Worm (Caenorhabditis elegans) whole organism, midembryonic: Measurements from ENCODE around the gene D1046.18.
A peak's percentile ranks its signal among the peaks of the same experiment; 100 is the strongest.

Source experiments
- T22C8.4 ChIP-seq: fragments of 200-800 bp; sonication (Bioruptor generic); IDR thresholded peaks from 2 replicates; pipeline ENCODE4 v1.3.6; 2022; ENCODE audit warnings: missing genetic modification characterization, missing compliant biosample characterization
- cog-1 ChIP-seq: sonication (generic microtip); optimal IDR thresholded peaks from 2 replicates; lab custom pipeline; 2016; ENCODE audit warnings: missing genetic modification characterization, missing compliant biosample characterization
- flt-1 ChIP-seq: fragments of 200-800 bp; sonication (Bioruptor generic); IDR thresholded peaks from 2 replicates; pipeline ENCODE4 v1.3.6; 2022; ENCODE audit warnings: missing genetic modification characterization, missing compliant biosample characterization
- klf-2 ChIP-seq: fragments of 200-800 bp; sonication (Bioruptor generic); conservative IDR thresholded peaks from 2 replicates; pipeline ENCODE4 v1.3.6; 2022; ENCODE audit warnings: missing genetic modification reagents, missing genetic modification characterization, missing compliant biosample characterization
- med-1 ChIP-seq: sonication (generic microtip); optimal IDR thresholded peaks from 2 replicates; lab custom pipeline; 2017; ENCODE audit warnings: missing genetic modification characterization, mild to moderate bottlenecking, missing compliant biosample characterization, antibody characterized with exemption, missing genetic modification reagents; ENCODE audit not compliant: insufficient read depth
- ref-1 ChIP-seq: fragments of 200-800 bp; sonication (Bioruptor generic); conservative IDR thresholded peaks from 2 replicates; pipeline ENCODE4 v1.3.6; 2022; ENCODE audit warnings: missing genetic modification reagents, missing genetic modification characterization, missing compliant biosample characterization
- tab-1 ChIP-seq: fragments of 200-800 bp; sonication (Bioruptor generic); IDR thresholded peaks from 2 replicates; pipeline ENCODE4 v1.3.6; 2022; ENCODE audit warnings: missing genetic modification characterization, missing compliant biosample characterization
- ztf-23 ChIP-seq: fragments of 200-800 bp; sonication (Bioruptor generic); IDR thresholded peaks from 2 replicates; pipeline ENCODE4 v1.3.6; 2022; ENCODE audit warnings: missing genetic modification reagents, missing genetic modification characterization, missing compliant biosample characterization
- ztf-29 ChIP-seq: fragments of 200-800 bp; sonication (Bioruptor generic); IDR thresholded peaks from 2 replicates; pipeline ENCODE4 v1.3.6; 2022; ENCODE audit warnings: missing genetic modification reagents, missing genetic modification characterization, missing compliant biosample characterization

The D1046.18 gene

DNA sequence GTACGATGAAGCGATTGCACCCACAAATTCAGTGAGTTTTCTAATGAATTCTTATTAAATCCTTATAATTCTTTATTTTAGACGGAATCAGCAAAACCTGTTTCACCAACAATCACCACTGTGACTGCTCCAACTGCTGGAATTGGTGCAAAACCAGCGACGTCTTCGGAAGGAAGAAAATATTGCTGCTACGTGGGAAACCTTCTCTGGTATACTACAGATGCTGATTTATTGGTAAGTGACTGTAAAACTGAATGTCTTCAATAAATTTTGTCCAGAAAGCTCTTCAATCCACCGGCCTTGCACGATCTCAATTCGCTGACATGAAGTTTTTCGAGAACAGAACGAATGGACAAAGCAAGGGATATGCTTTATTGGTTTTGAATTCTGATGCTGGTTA lies 3.5 kb upstream of the D1046.18 start:
- TF ChIP-seq T22C8.4 (GFP tag; lab: Robert Waterston, UW), result no peak
- TF ChIP-seq klf-2 (GFP tag; lab: Robert Waterston, UW), result no peak
- TF ChIP-seq cog-1 (tag; lab: Kevin White, UChicago), result no peak
- no peak for TF ChIP-seq flt-1 (GFP tag; lab: Robert Waterston, UW)
- no peak for TF ChIP-seq ztf-23 (GFP tag; lab: Robert Waterston, UW)
- no peak for TF ChIP-seq ztf-29 (GFP tag; lab: Robert Waterston, UW)
- no peak for TF ChIP-seq ref-1 (GFP tag; lab: Robert Waterston, UW)
- TF ChIP-seq med-1 (GFP tag; lab: Kevin White, UChicago), result no peak
- TF ChIP-seq tab-1 (GFP tag; lab: Robert Waterston, UW), result no peak

DNA sequence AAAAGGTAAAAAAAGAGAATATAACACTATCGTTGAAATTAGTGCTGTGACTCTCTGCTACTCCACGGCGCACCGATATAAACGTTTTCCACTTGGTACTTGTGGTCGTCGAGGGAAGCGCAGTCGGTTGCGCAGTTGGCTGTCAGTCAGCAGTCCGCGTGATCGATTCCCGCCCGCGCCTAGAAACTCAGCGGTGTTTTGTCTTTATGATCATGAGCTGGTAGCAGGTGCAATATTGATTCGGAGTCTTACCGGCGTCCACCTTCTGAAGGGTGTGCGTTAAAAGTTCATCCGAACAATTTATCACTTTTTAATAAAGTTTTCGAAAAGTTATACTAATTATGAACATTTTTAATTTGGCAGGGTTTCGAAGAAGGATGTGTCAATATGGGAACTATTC lies 2.9 kb upstream of the D1046.18 start:
- TF ChIP-seq med-1 (GFP tag; lab: Kevin White, UChicago), result peak; percentile 82
- peak; percentile 96 for TF ChIP-seq klf-2 (GFP tag; lab: Robert Waterston, UW)
- peak; percentile 83 for TF ChIP-seq cog-1 (tag; lab: Kevin White, UChicago)
- TF ChIP-seq ref-1 (GFP tag; lab: Robert Waterston, UW), result peak; percentile 91
- TF ChIP-seq ztf-29 (GFP tag; lab: Robert Waterston, UW), result peak; percentile 96
- peak; percentile 96 for TF ChIP-seq ztf-23 (GFP tag; lab: Robert Waterston, UW)
- TF ChIP-seq flt-1 (GFP tag; lab: Robert Waterston, UW), result peak; percentile 98
- peak; percentile 97 for TF ChIP-seq T22C8.4 (GFP tag; lab: Robert Waterston, UW)
- peak; percentile 98 for TF ChIP-seq tab-1 (GFP tag; lab: Robert Waterston, UW)

DNA sequence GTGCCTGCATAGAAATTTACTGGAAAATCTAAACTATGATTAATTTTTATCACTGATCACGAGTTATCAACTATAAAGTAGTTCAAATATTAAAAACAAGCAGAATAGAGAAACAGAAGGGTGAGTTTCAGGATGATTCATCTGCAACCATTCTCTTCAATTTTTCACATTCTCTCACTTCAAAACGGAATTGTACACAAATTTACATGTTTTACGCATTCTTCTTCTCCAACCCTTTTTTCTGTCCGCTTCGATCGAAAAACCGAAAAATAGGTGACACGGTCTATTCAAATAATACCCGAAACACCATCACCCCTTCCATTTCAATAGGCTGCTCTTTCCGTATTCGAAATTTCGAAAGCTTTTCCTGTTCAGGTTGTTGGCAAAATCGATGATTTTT lies 3.5 kb downstream of the D1046.18 start, which contains the start of gene D1046.4:
D1046.4 (plus strand) TSS at position 301 of the 400 bp plus-strand sequence.
- TF ChIP-seq tab-1 (GFP tag; lab: Robert Waterston, UW), result no peak
- TF ChIP-seq klf-2 (GFP tag; lab: Robert Waterston, UW), result no peak
- no peak for TF ChIP-seq cog-1 (tag; lab: Kevin White, UChicago)
- no peak for TF ChIP-seq T22C8.4 (GFP tag; lab: Robert Waterston, UW)
- no peak for TF ChIP-seq ztf-23 (GFP tag; lab: Robert Waterston, UW)
- no peak for TF ChIP-seq med-1 (GFP tag; lab: Kevin White, UChicago)
- TF ChIP-seq ztf-29 (GFP tag; lab: Robert Waterston, UW), result no peak
- no peak for TF ChIP-seq flt-1 (GFP tag; lab: Robert Waterston, UW)
- no peak for TF ChIP-seq ref-1 (GFP tag; lab: Robert Waterston, UW)

DNA sequence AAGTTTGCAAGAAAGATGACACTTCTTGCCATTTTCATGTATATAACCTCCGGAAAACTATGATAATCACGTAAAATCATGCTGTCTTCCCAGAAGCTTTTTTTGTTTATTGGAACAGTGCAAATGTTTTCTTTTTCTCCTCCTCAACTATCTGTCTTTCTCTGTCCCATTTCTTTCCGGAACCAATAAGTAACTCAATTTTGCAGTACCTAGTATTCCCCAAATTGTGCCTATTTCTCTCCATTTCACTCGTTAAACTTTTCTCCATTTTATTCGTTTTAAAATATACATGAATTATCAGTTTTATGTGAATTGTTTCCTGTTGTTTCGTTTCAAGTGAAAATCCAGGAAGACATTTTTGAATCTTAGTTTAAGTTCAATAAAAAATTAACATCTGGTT lies 13.4 kb downstream of the D1046.18 start:
- no peak for TF ChIP-seq med-1 (GFP tag; lab: Kevin White, UChicago)
- no peak for TF ChIP-seq flt-1 (GFP tag; lab: Robert Waterston, UW)
- TF ChIP-seq tab-1 (GFP tag; lab: Robert Waterston, UW), result no peak

DNA sequence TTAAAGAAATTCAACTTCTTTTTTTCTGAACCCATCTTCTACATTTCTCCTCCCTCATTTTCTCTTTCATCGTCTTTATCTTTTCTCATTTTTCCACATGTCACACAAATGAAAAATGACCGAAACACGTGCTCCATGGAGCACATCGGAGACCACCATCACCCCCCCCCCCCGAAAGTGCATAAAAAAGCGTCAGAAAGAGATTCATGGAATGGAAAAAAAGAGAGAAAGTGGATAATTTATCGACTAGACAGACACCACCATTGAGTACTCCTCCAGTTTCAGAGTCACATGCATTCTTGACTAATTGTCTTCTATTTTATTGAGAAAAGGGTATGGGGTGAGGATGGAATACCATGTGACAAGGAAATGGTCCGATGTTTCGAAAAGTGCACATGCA lies 17.1 kb downstream of the D1046.18 start:
- TF ChIP-seq ztf-29 (GFP tag; lab: Robert Waterston, UW) (no peak), cog-1 (tag; lab: Kevin White, UChicago) (no peak), med-1 (GFP tag; lab: Kevin White, UChicago) (no peak), klf-2 (GFP tag; lab: Robert Waterston, UW) (no peak), ztf-23 (GFP tag; lab: Robert Waterston, UW) (no peak), T22C8.4 (GFP tag; lab: Robert Waterston, UW) (no peak), ref-1 (GFP tag; lab: Robert Waterston, UW) (no peak), flt-1 (GFP tag; lab: Robert Waterston, UW) (no peak), tab-1 (GFP tag; lab: Robert Waterston, UW) (no peak)

DNA sequence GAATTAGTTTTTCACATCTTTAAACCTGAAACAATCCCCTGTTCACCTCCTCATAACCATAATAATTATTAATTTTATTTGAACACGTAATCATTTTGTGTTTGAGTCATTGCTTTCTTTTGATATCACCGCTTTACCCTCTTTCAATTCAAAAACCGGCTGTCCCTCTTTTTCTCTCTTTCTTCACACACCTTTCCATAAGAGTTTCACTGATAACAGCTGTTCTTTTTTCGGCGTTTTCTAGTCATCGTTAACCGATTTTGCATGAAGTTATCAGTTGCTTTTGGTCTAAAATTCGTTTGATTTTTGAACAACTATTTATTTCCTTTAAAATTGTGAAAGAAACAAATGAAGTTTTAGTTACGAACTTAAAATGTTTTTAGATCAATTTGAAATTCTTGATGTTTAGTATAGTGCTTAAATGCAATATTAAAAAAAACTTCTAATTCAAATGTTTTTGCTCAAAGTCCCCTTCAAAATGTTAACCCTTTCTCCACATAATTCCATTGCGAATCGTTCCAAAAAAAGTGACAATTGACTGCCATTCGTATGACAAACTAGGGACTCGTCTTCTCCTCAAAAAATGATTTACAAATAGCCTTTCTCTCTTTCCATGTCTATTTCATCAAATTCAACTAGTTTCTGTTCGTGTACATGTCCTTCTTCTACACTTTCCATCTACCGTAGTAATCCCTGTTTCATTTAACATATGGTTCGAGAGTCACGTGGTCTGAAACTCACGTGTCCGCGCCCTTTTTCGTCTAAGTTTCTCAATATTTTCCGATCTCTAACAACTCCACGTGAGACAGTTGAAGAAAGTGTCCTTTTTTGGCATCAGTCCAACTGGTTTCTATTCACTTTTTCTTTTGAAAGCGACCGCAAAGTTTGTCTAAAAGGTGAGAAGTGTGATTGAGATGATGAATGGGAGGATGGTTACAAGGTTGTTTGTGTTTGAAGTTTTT lies 19.3 kb downstream of the D1046.18 start:
- no peak for TF ChIP-seq flt-1 (GFP tag; lab: Robert Waterston, UW)
- TF ChIP-seq med-1 (GFP tag; lab: Kevin White, UChicago), result no peak
- TF ChIP-seq ztf-29 (GFP tag; lab: Robert Waterston, UW), result no peak
- TF ChIP-seq ref-1 (GFP tag; lab: Robert Waterston, UW), result no peak
- no peak for TF ChIP-seq ztf-23 (GFP tag; lab: Robert Waterston, UW)
- no peak for TF ChIP-seq cog-1 (tag; lab: Kevin White, UChicago)
- TF ChIP-seq T22C8.4 (GFP tag; lab: Robert Waterston, UW), result no peak
- no peak for TF ChIP-seq tab-1 (GFP tag; lab: Robert Waterston, UW)
- TF ChIP-seq klf-2 (GFP tag; lab: Robert Waterston, UW), result no peak

DNA sequence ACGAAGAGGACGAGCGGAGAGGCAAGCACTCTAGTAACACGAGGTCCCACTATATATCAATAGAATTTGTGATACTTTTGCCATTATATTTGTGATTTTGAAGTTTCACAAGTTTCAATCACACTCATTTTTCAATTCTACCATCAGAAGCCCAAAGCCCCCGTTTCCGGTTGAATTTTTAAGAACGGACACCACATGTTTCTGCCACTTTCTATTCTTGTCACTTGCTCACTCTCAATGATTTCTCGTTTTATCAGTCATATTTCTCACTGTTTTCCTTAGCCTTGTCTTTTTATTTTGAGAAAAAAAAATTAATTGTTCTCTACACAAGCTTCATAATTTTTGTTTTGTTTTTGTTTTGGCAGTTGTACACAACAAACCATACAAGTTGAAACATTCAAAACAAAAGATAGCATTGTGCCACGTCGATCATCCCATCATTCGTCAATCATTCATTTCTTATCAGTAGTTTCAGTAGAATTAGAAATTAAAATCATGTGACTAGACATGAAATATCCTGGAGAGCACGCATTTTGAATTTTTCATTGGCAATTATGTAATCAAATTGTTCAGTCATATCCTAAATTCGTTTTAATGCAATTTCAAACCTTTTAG lies 22.0 kb downstream of the D1046.18 start:
- TF ChIP-seq T22C8.4 (GFP tag; lab: Robert Waterston, UW) (no peak), ztf-29 (GFP tag; lab: Robert Waterston, UW) (no peak), med-1 (GFP tag; lab: Kevin White, UChicago) (no peak), ztf-23 (GFP tag; lab: Robert Waterston, UW) (no peak), klf-2 (GFP tag; lab: Robert Waterston, UW) (no peak), ref-1 (GFP tag; lab: Robert Waterston, UW) (no peak), tab-1 (GFP tag; lab: Robert Waterston, UW) (no peak), cog-1 (tag; lab: Kevin White, UChicago) (no peak), flt-1 (GFP tag; lab: Robert Waterston, UW) (no peak)

DNA sequence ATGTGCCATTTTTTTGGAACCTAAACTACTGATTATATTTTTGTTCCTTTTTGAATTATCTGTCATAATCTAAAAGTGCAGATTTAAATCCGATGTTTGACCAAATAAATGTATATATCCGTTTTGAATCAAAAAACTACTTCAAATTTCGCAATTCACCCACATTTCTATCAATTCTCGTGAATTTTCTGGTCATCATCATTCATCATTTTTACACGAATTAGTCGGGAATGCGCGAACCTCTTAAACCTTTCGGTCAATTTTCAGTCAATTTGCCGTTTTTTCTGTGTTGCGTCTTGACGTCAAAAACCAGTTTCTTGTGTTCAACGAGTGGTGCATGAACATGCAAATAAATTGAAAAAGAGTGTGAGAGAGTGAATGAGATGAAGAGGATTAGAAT lies 24.1 kb downstream of the D1046.18 start:
- TF ChIP-seq T22C8.4 (GFP tag; lab: Robert Waterston, UW), result no peak
- TF ChIP-seq ztf-29 (GFP tag; lab: Robert Waterston, UW), result no peak
- TF ChIP-seq med-1 (GFP tag; lab: Kevin White, UChicago), result no peak
- TF ChIP-seq cog-1 (tag; lab: Kevin White, UChicago), result no peak
- no peak for TF ChIP-seq ref-1 (GFP tag; lab: Robert Waterston, UW)
- no peak for TF ChIP-seq klf-2 (GFP tag; lab: Robert Waterston, UW)
- TF ChIP-seq ztf-23 (GFP tag; lab: Robert Waterston, UW), result no peak
- no peak for TF ChIP-seq tab-1 (GFP tag; lab: Robert Waterston, UW)
- no peak for TF ChIP-seq flt-1 (GFP tag; lab: Robert Waterston, UW)
